Worm (Caenorhabditis elegans) whole organism, early embryonic: ENCODE data around the gene txt-5.

Experiments used
- B0310.2 ChIP-seq: sonication (generic microtip); optimal IDR thresholded peaks from 2 replicates; lab custom pipeline; 2016; ENCODE audit warnings: mild to moderate bottlenecking, missing genetic modification characterization, missing compliant biosample characterization
- F13C5.2 ChIP-seq: sonication (generic microtip); optimal IDR thresholded peaks from 2 replicates; lab custom pipeline; 2017; ENCODE audit warnings: mild to moderate bottlenecking, missing genetic modification characterization, inconsistent platforms, missing compliant biosample characterization
- aly-1 ChIP-seq: sonication (generic microtip); optimal IDR thresholded peaks from 2 replicates; lab custom pipeline; 2016; ENCODE audit warnings: missing genetic modification characterization, missing compliant biosample characterization
- ama-1 ChIP-seq: fragments of 150-350 bp; optimal IDR thresholded peaks from 2 replicates; lab custom pipeline; 2014
- ceh-13 ChIP-seq: fragments of 200-800 bp; sonication (Bioruptor generic); optimal IDR thresholded peaks from 2 replicates; lab custom pipeline; 2018; ENCODE audit warnings: mild to moderate bottlenecking, missing genetic modification characterization, missing compliant biosample characterization
- ceh-36 ChIP-seq: sonication (generic microtip); optimal IDR thresholded peaks from 2 replicates; lab custom pipeline; 2016; ENCODE audit warnings: missing genetic modification characterization, inconsistent platforms, missing compliant biosample characterization
- ets-7 ChIP-seq: sonication (generic microtip); optimal IDR thresholded peaks from 2 replicates; lab custom pipeline; 2016; ENCODE audit warnings: missing genotype, missing genetic modification characterization, missing compliant biosample characterization
- flt-1 ChIP-seq: fragments of 200-800 bp; sonication (Bioruptor generic); IDR thresholded peaks from 2 replicates; pipeline ENCODE4 v1.3.6; 2022; ENCODE audit warnings: missing genetic modification characterization, missing compliant biosample characterization
- hmbx-1 ChIP-seq: sonication (generic microtip); optimal IDR thresholded peaks from 2 replicates; lab custom pipeline; 2016; ENCODE audit warnings: mild to moderate bottlenecking, missing genetic modification characterization, missing compliant biosample characterization
- hmg-4 ChIP-seq: fragments of 200-800 bp; sonication (Bioruptor generic); optimal IDR thresholded peaks from 2 replicates; lab custom pipeline; 2018; ENCODE audit warnings: mild to moderate bottlenecking, missing genetic modification characterization, missing compliant biosample characterization
- hnd-1 ChIP-seq: sonication (generic microtip); optimal IDR thresholded peaks from 2 replicates; lab custom pipeline; 2016; ENCODE audit warnings: missing genetic modification characterization, missing compliant biosample characterization
- pes-1 ChIP-seq: fragments of 200-800 bp; sonication (Bioruptor generic); IDR thresholded peaks from 2 replicates; pipeline ENCODE4 v1.3.6; 2022; ENCODE audit warnings: missing genetic modification reagents, missing genetic modification characterization, missing compliant biosample characterization
- scrt-1 ChIP-seq: fragments of 200-800 bp; sonication (Bioruptor generic); IDR thresholded peaks from 2 replicates; pipeline ENCODE4 v1.3.6; 2022; ENCODE audit warnings: missing genetic modification characterization, missing compliant biosample characterization
- sea-1 ChIP-seq: fragments of 200-800 bp; sonication (Bioruptor generic); conservative IDR thresholded peaks from 2 replicates; pipeline ENCODE4 v1.3.6; 2022; ENCODE audit warnings: missing genetic modification characterization, missing compliant biosample characterization
- tbx-11 ChIP-seq: fragments of 200-800 bp; sonication (Bioruptor generic); IDR thresholded peaks from 2 replicates; pipeline ENCODE4 v1.3.6; 2022; ENCODE audit warnings: missing genetic modification characterization, missing compliant biosample characterization
- tbx-37 ChIP-seq: fragments of 200-800 bp; sonication (Bioruptor generic); conservative IDR thresholded peaks from 2 replicates; pipeline ENCODE4 v1.3.6; 2022; ENCODE audit warnings: missing genetic modification reagents, missing genetic modification characterization, missing compliant biosample characterization
- tra-4 ChIP-seq: sonication (generic microtip); optimal IDR thresholded peaks from 2 replicates; lab custom pipeline; 2017; ENCODE audit warnings: missing genetic modification characterization, missing compliant biosample characterization

The txt-5 gene

DNA sequence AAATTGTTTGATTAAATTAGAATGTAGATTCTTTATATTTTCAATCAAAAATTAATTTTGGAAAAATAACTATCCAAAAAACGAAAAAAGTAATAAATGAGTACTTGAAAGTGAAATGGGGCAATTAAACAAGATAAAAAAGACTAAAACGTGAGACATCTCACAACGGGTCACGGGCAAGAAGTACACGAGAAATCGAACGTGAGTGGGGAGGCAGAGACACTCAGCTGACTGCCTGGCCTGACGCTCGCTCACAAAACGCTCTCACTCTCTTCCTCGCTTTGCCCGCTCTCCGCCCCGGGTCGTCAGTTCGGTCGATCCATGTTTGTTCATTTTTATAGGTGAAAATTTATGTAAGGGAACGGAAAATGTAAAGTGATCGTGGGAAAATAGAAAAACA, 11.3 kb upstream of the txt-5 start:
- peak; percentile 1 for TF ChIP-seq hmg-4
- TF ChIP-seq hnd-1 (tag; lab: Kevin White, UChicago) = no peak
- 0 out of 2 replicates have a peak, but pooled peaks have one; percentile 7 for TF ChIP-seq sea-1 (GFP tag; lab: Robert Waterston, UW)
- TF ChIP-seq tbx-11 (GFP tag; lab: Robert Waterston, UW) = no peak
- no peak for TF ChIP-seq ets-7 (tag; lab: Kevin White, UChicago)
- no peak for TF ChIP-seq ceh-36 (tag; lab: Kevin White, UChicago)
- no peak for TF ChIP-seq ama-1 (lab: Kevin White, UChicago)
- 0 out of 2 replicates have a peak, but pooled peaks have one; percentile 7 for TF ChIP-seq scrt-1
- no peak for TF ChIP-seq F13C5.2 (tag; lab: Kevin White, UChicago)
- TF ChIP-seq flt-1 (GFP tag; lab: Robert Waterston, UW) = no peak

DNA sequence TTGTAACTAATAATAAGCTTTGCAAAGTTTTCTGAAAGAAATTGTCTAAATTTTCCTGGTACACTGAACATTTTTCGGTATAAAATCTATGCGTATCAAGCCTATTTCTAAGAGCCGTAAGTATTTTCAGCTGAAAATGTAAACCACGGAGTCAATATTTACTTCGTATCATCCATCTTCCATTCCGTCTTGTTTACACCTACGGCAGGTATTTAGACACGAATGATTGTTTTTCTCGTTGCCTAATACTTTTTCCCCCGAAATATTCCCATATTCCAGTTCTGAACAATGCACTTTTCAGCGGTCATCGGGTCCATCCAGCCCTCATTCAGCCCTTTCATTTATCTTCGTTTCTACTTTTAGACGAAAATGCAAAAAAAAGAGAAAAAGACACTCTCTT, 10.8 kb upstream of the txt-5 start:
- no peak for TF ChIP-seq hmbx-1 (tag; lab: Kevin White, UChicago)
- no peak for TF ChIP-seq ceh-36 (tag; lab: Kevin White, UChicago)
- TF ChIP-seq ets-7 (tag; lab: Kevin White, UChicago) = no peak
- no peak for TF ChIP-seq tra-4 (tag; lab: Kevin White, UChicago)
- TF ChIP-seq B0310.2 = no peak
- TF ChIP-seq scrt-1 = no peak
- TF ChIP-seq tbx-37 (GFP tag; lab: Robert Waterston, UW) = no peak
- no peak for TF ChIP-seq tbx-11 (GFP tag; lab: Robert Waterston, UW)
- TF ChIP-seq flt-1 (GFP tag; lab: Robert Waterston, UW) = no peak
- TF ChIP-seq pes-1 (GFP tag; lab: Robert Waterston, UW) = no peak
- TF ChIP-seq ceh-13 = no peak
- no peak for TF ChIP-seq ama-1 (lab: Kevin White, UChicago)
- TF ChIP-seq hnd-1 (tag; lab: Kevin White, UChicago) = no peak
- no peak for TF ChIP-seq hmg-4
- no peak for TF ChIP-seq sea-1 (GFP tag; lab: Robert Waterston, UW)
- TF ChIP-seq aly-1 = no peak
- no peak for TF ChIP-seq F13C5.2 (tag; lab: Kevin White, UChicago)

DNA sequence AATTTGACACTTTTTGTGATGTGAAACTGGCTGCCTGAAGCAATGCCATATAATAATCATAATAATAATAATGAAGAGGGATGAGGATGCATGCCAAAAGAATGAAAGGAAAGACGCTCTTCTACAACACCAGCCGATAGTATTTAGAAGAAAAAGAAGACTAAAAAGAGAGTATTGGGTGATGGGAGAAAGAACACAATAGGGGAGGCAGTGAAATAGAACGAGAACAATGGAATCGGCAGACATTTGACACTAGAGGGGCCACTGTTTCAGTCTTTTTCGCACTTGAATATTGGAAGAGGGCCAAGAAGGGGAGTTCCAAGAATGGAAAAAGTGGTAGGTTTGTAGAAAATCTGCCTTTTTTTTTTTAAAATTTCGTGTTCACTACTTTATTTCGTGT, 10.2 kb upstream of the txt-5 start, which contains the start of gene memo-1:
TSS of gene memo-1 (minus strand) at position 2 of the 400 bp plus-strand sequence.
- no peak for TF ChIP-seq hmg-4

DNA sequence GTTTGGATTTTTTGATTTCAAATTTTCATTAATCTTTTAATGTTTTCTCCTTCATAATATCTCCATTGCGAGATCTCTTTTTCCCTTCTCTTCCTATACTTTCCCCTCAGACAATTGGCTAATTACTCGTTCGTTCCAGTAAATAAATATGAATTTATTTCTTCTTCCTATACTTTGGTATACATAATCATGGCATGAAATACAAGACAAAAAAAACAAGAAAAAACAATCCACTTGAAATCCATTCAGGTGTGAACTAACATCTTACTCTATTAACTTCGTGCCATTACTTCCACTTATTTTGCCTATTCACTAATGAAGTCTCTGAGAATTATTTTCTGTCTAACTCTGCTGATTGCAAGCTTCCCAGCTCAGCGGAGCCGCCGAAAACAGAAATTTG, 5.3 kb upstream of the txt-5 start, which contains the start of gene grd-8:
TSS of gene grd-8 (plus strand) at position 301 of the 400 bp plus-strand sequence.
- no peak for TF ChIP-seq hnd-1 (tag; lab: Kevin White, UChicago)
- no peak for TF ChIP-seq ceh-36 (tag; lab: Kevin White, UChicago)
- TF ChIP-seq aly-1 = no peak
- TF ChIP-seq ama-1 (lab: Kevin White, UChicago) = no peak
- TF ChIP-seq B0310.2 = no peak
- TF ChIP-seq ets-7 (tag; lab: Kevin White, UChicago) = no peak
- TF ChIP-seq F13C5.2 (tag; lab: Kevin White, UChicago) = no peak
- no peak for TF ChIP-seq tbx-37 (GFP tag; lab: Robert Waterston, UW)
- no peak for TF ChIP-seq sea-1 (GFP tag; lab: Robert Waterston, UW)
- TF ChIP-seq hmg-4 = no peak
- no peak for TF ChIP-seq flt-1 (GFP tag; lab: Robert Waterston, UW)
- TF ChIP-seq tra-4 (tag; lab: Kevin White, UChicago) = no peak
- no peak for TF ChIP-seq pes-1 (GFP tag; lab: Robert Waterston, UW)
- no peak for TF ChIP-seq ceh-13
- no peak for TF ChIP-seq hmbx-1 (tag; lab: Kevin White, UChicago)
- no peak for TF ChIP-seq tbx-11 (GFP tag; lab: Robert Waterston, UW)
- no peak for TF ChIP-seq scrt-1

DNA sequence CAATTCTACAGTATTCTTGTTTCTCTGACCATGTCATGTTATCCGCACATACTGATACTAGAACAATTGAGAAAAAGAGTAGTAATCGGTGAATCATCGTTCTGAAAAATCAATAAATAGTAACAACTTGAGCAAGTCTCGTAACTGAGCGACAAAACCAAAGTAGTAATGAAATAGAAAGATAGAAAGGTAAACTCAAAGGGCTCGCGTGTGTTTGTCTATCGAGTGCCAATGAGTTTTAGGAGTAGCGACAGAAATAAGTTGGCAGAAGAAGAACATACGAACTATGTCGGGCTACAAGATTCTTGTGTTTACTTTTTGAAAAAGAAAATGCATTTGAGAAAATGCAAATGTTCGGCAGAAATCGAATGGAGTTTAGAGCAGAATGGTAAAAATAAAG, 2.6 kb upstream of the txt-5 start, which contains the start of gene C37C3.12:
TSS of gene C37C3.12 (minus strand) at position 101 of the 400 bp plus-strand sequence.
- TF ChIP-seq tbx-11 (GFP tag; lab: Robert Waterston, UW) (no peak), tbx-37 (GFP tag; lab: Robert Waterston, UW) (no peak), tra-4 (tag; lab: Kevin White, UChicago) (no peak), sea-1 (GFP tag; lab: Robert Waterston, UW) (no peak), ama-1 (lab: Kevin White, UChicago) (no peak), pes-1 (GFP tag; lab: Robert Waterston, UW) (no peak), F13C5.2 (tag; lab: Kevin White, UChicago) (no peak), hnd-1 (tag; lab: Kevin White, UChicago) (no peak), hmbx-1 (tag; lab: Kevin White, UChicago) (no peak), ceh-13 (no peak), B0310.2 (no peak), aly-1 (no peak), scrt-1 (no peak), ets-7 (tag; lab: Kevin White, UChicago) (no peak), flt-1 (GFP tag; lab: Robert Waterston, UW) (no peak), hmg-4 (no peak), ceh-36 (tag; lab: Kevin White, UChicago) (no peak)

DNA sequence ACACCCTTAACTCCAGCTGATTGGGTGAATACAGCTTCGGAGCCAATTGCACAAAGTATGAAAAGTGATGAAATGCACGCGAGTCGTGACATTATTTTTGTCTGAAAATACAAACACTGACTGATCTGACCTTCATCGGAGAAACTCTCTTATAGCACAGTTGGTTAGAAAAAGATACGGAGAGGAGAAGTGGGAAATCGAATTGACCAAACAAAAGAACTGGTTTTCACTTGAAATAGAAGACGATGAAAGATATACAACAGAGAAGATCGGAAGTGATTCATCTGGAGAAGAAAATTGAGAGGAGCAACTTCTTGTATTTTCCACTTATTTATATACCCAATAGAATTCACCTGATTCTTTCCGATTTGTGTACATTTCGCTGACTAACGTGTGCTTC, 875 bp upstream of the txt-5 start, which contains the start of gene ttr-33:
TSS of gene ttr-33 (minus strand) at position 101 of the 400 bp plus-strand sequence.
- TF ChIP-seq tra-4 (tag; lab: Kevin White, UChicago) = no peak
- no peak for TF ChIP-seq hmg-4
- TF ChIP-seq B0310.2 = no peak
- no peak for TF ChIP-seq sea-1 (GFP tag; lab: Robert Waterston, UW)
- TF ChIP-seq F13C5.2 (tag; lab: Kevin White, UChicago) = no peak
- no peak for TF ChIP-seq scrt-1
- TF ChIP-seq hnd-1 (tag; lab: Kevin White, UChicago) = no peak
- no peak for TF ChIP-seq ceh-13
- no peak for TF ChIP-seq tbx-37 (GFP tag; lab: Robert Waterston, UW)
- TF ChIP-seq tbx-11 (GFP tag; lab: Robert Waterston, UW) = no peak
- TF ChIP-seq flt-1 (GFP tag; lab: Robert Waterston, UW) = no peak
- no peak for TF ChIP-seq ets-7 (tag; lab: Kevin White, UChicago)
- no peak for TF ChIP-seq pes-1 (GFP tag; lab: Robert Waterston, UW)
- TF ChIP-seq hmbx-1 (tag; lab: Kevin White, UChicago) = no peak
- TF ChIP-seq aly-1 = no peak
- TF ChIP-seq ama-1 (lab: Kevin White, UChicago) = no peak
- no peak for TF ChIP-seq ceh-36 (tag; lab: Kevin White, UChicago)

DNA sequence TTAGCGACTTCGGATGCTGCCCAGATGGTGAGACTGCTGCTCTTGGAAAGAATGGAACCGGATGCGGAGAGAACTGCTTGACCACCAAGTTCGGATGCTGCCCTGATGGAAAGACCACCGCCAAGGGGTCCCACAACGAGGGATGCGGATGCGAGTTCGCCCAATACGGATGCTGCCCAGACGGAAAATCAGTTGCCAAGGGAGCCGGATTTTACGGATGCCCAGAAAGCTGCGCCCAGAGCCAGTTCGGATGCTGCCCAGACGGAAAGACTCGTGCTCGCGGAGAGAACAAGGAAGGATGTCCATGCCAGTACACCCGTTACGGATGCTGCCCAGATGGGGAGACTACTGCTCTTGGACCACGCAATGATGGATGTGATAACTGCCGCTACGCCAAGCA, 6.0 kb downstream of the txt-5 start:
- no peak for TF ChIP-seq pes-1 (GFP tag; lab: Robert Waterston, UW)
- no peak for TF ChIP-seq tbx-11 (GFP tag; lab: Robert Waterston, UW)
- TF ChIP-seq hmbx-1 (tag; lab: Kevin White, UChicago) = no peak
- TF ChIP-seq tra-4 (tag; lab: Kevin White, UChicago) = no peak
- no peak for TF ChIP-seq scrt-1
- no peak for TF ChIP-seq ceh-36 (tag; lab: Kevin White, UChicago)
- no peak for TF ChIP-seq ceh-13
- no peak for TF ChIP-seq B0310.2
- no peak for TF ChIP-seq aly-1
